Worm (Caenorhabditis elegans) whole organism, young adult: Measurements from ENCODE around the gene W04G3.5.

Source experiments
- B0261.1 ChIP-seq: sonication (generic microtip); optimal IDR thresholded peaks from 2 replicates; lab custom pipeline; 2016; ENCODE audit warnings: mild to moderate bottlenecking, missing genetic modification characterization, moderate library complexity, missing compliant biosample characterization
- B0336.3 ChIP-seq: fragments of 200-800 bp; sonication (Bioruptor generic); IDR thresholded peaks from 2 replicates; pipeline ENCODE4 v1.3.6; 2022; ENCODE audit warnings: missing genetic modification characterization, missing compliant biosample characterization
- C06A6.2 ChIP-seq: fragments of 200-800 bp; sonication (Bioruptor generic); conservative IDR thresholded peaks from 2 replicates; pipeline ENCODE4 v1.3.6; 2022; ENCODE audit warnings: missing genetic modification characterization, missing compliant biosample characterization
- D2030.7 ChIP-seq: fragments of 200-800 bp; sonication (Bioruptor generic); IDR thresholded peaks from 2 replicates; pipeline ENCODE4 v1.3.6; 2022; ENCODE audit warnings: missing genetic modification reagents, missing genetic modification characterization, missing compliant biosample characterization
- F33H1.4 ChIP-seq: fragments of 200-800 bp; sonication (Bioruptor generic); IDR thresholded peaks from 2 replicates; pipeline ENCODE4 v1.3.6; 2022; ENCODE audit warnings: missing genetic modification reagents, missing genetic modification characterization, missing compliant biosample characterization
- F37B4.10 ChIP-seq: fragments of 200-800 bp; sonication (Bioruptor generic); IDR thresholded peaks from 2 replicates; pipeline ENCODE4 v1.3.6; 2022; ENCODE audit warnings: missing genetic modification characterization, missing compliant biosample characterization
- F52B5.7 ChIP-seq: sonication (generic microtip); optimal IDR thresholded peaks from 2 replicates; lab custom pipeline; 2016; ENCODE audit warnings: mild to moderate bottlenecking, missing genetic modification characterization, missing compliant biosample characterization
- F55B11.4 ChIP-seq: sonication (generic microtip); optimal IDR thresholded peaks from 2 replicates; lab custom pipeline; 2016; ENCODE audit warnings: missing compliant biosample characterization, missing genetic modification characterization, borderline replicate concordance; ENCODE audit not compliant: insufficient read depth
- F57C9.4 ChIP-seq: sonication (generic microtip); optimal IDR thresholded peaks from 2 replicates; lab custom pipeline; 2017; ENCODE audit warnings: mild to moderate bottlenecking, missing genetic modification characterization, missing compliant biosample characterization
- K11D2.4 ChIP-seq: fragments of 200-800 bp; sonication (Bioruptor generic); IDR thresholded peaks from 2 replicates; pipeline ENCODE4 v1.3.6; 2022; ENCODE audit warnings: missing genetic modification reagents, missing genetic modification characterization, missing compliant biosample characterization
- Y53F4B.3 ChIP-seq: fragments of 200-800 bp; sonication (Bioruptor generic); IDR thresholded peaks from 2 replicates; pipeline ENCODE4 v1.3.6; 2022; ENCODE audit warnings: missing genetic modification reagents, missing genetic modification characterization, missing compliant biosample characterization
- Y53G8AR.9 ChIP-seq: fragments of 200-800 bp; sonication (Bioruptor generic); conservative IDR thresholded peaks from 2 replicates; pipeline ENCODE4 v1.3.6; 2022; ENCODE audit warnings: missing genetic modification reagents, missing genetic modification characterization, missing compliant biosample characterization
- Y79H2A.3 ChIP-seq: fragments of 200-800 bp; sonication (Bioruptor generic); conservative IDR thresholded peaks from 2 replicates; pipeline ENCODE4 v1.3.6; 2022; ENCODE audit warnings: missing genetic modification reagents, missing genetic modification characterization, missing compliant biosample characterization
- Y95B8A.8 ChIP-seq: fragments of 200-800 bp; sonication (Bioruptor generic); IDR thresholded peaks from 2 replicates; pipeline ENCODE4 v1.3.6; 2022; ENCODE audit warnings: missing genetic modification reagents, missing genetic modification characterization, missing compliant biosample characterization
- ZK185.1 ChIP-seq: sonication (generic microtip); optimal IDR thresholded peaks from 2 replicates; lab custom pipeline; 2016; ENCODE audit warnings: mild to moderate bottlenecking, missing genetic modification characterization, missing compliant biosample characterization; ENCODE audit not compliant: poor library complexity, severe bottlenecking
- aptf-3 ChIP-seq: fragments of 200-800 bp; sonication (Bioruptor generic); IDR thresholded peaks from 2 replicates; pipeline ENCODE4 v1.3.6; 2022; ENCODE audit warnings: missing genetic modification characterization, missing compliant biosample characterization
- athp-1 ChIP-seq: sonication (generic microtip); optimal IDR thresholded peaks from 2 replicates; lab custom pipeline; 2017; ENCODE audit warnings: mild to moderate bottlenecking, missing genetic modification characterization, missing compliant biosample characterization
- attf-3 ChIP-seq: fragments of 200-800 bp; sonication (Bioruptor generic); conservative IDR thresholded peaks from 2 replicates; pipeline ENCODE4 v1.3.6; 2022; ENCODE audit warnings: missing genetic modification reagents, missing genetic modification characterization, missing compliant biosample characterization
- bed-2 ChIP-seq: fragments of 200-800 bp; sonication (Bioruptor generic); IDR thresholded peaks from 2 replicates; pipeline ENCODE4 v1.3.6; 2022; ENCODE audit warnings: missing genetic modification reagents, missing genetic modification characterization, missing compliant biosample characterization
- ccch-3 ChIP-seq: fragments of 200-800 bp; sonication (Bioruptor generic); optimal IDR thresholded peaks from 2 replicates; lab custom pipeline; 2018; ENCODE audit warnings: mild to moderate bottlenecking, missing genetic modification characterization, missing compliant biosample characterization
- cebp-1 ChIP-seq, 2 experiments: fragments of 200-800 bp in 1 of 2; sonication (Bioruptor generic) in 1 of 2; sonication (generic microtip) in 1 of 2; IDR thresholded peaks in 1 of 2; optimal IDR thresholded peaks in 1 of 2; 2 replicates each; pipeline versions ENCODE4 v1.3.6 to Lab custom; 2017 to 2022; ENCODE audit warnings: missing compliant biosample characterization in 2 of 2, missing genetic modification characterization in 2 of 2, mild to moderate bottlenecking in 1 of 2, missing genetic modification reagents in 1 of 2, moderate library complexity in 1 of 2
- ceh-27 ChIP-seq: fragments of 200-800 bp; sonication (Bioruptor generic); optimal IDR thresholded peaks from 2 replicates; lab custom pipeline; 2018; ENCODE audit warnings: mild to moderate bottlenecking, missing genetic modification characterization, moderate library complexity, missing compliant biosample characterization
- ceh-91 ChIP-seq: fragments of 200-800 bp; sonication (Bioruptor generic); IDR thresholded peaks from 2 replicates; pipeline ENCODE4 v1.3.6; 2022; ENCODE audit warnings: missing genetic modification reagents, missing genetic modification characterization, missing compliant biosample characterization
- die-1 ChIP-seq: sonication (generic microtip); optimal IDR thresholded peaks from 2 replicates; lab custom pipeline; 2016; ENCODE audit warnings: missing genotype, mild to moderate bottlenecking, missing genetic modification characterization, missing compliant biosample characterization
- efl-1 ChIP-seq: fragments of 150-350 bp; optimal IDR thresholded peaks from 2 replicates; lab custom pipeline; 2014; ENCODE audit warnings: missing biosample characterization, missing genetic modification reagents, missing genetic modification characterization
- egl-44 ChIP-seq: fragments of 200-800 bp; sonication (Bioruptor generic); IDR thresholded peaks from 2 replicates; pipeline ENCODE4 v1.3.6; 2022; ENCODE audit warnings: missing genetic modification reagents, missing genetic modification characterization, missing compliant biosample characterization
- egrh-3 ChIP-seq: fragments of 200-800 bp; sonication (Bioruptor generic); IDR thresholded peaks from 2 replicates; pipeline ENCODE4 v1.3.6; 2022; ENCODE audit warnings: missing genetic modification reagents, missing genetic modification characterization, missing compliant biosample characterization
- ets-4 ChIP-seq: fragments of 200-800 bp; sonication (Bioruptor generic); optimal IDR thresholded peaks from 2 replicates; lab custom pipeline; 2018; ENCODE audit warnings: mild to moderate bottlenecking, missing genetic modification characterization, missing compliant biosample characterization
- fkh-3 ChIP-seq: sonication (generic microtip); optimal IDR thresholded peaks from 2 replicates; lab custom pipeline; 2016; ENCODE audit warnings: mild to moderate bottlenecking, missing genetic modification characterization, missing compliant biosample characterization
- him-1 ChIP-seq: sonication (generic microtip); optimal IDR thresholded peaks from 2 replicates; lab custom pipeline; 2016; ENCODE audit warnings: missing genotype, missing genetic modification reagents, missing genetic modification characterization, missing compliant biosample characterization
- hmg-20 ChIP-seq: fragments of 200-800 bp; sonication (Bioruptor generic); IDR thresholded peaks from 2 replicates; pipeline ENCODE4 v1.3.6; 2022; ENCODE audit warnings: missing genetic modification reagents, missing genetic modification characterization, missing compliant biosample characterization
- hsf-1 ChIP-seq: fragments of 200-800 bp; sonication (Bioruptor generic); IDR thresholded peaks from 2 replicates; pipeline ENCODE4 v1.3.6; 2022; ENCODE audit warnings: missing genetic modification reagents, missing genetic modification characterization, missing compliant biosample characterization
- let-607 ChIP-seq, 2 experiments: fragments of 200-800 bp in 1 of 2; sonication (Bioruptor generic) in 1 of 2; sonication (generic microtip) in 1 of 2; optimal IDR thresholded peaks; 2 replicates each; lab custom pipeline; 2016 to 2018; ENCODE audit warnings: mild to moderate bottlenecking in 2 of 2, missing compliant biosample characterization in 2 of 2, missing genetic modification characterization in 2 of 2, moderate library complexity in 2 of 2, missing genotype in 1 of 2
- lin-40 ChIP-seq: sonication (generic microtip); optimal IDR thresholded peaks from 2 replicates; lab custom pipeline; 2016; ENCODE audit warnings: missing genetic modification characterization, mild to moderate bottlenecking, missing compliant biosample characterization, missing genotype, missing genetic modification reagents
- madf-10 ChIP-seq: sonication (generic microtip); optimal IDR thresholded peaks from 2 replicates; lab custom pipeline; 2016; ENCODE audit warnings: mild to moderate bottlenecking, missing genetic modification characterization, missing compliant biosample characterization
- mes-4 ChIP-seq: sonication (generic microtip); optimal IDR thresholded peaks from 2 replicates; lab custom pipeline; 2016; ENCODE audit warnings: missing genotype, missing genetic modification characterization, missing compliant biosample characterization
- nfyb-1 ChIP-seq: fragments of 200-800 bp; sonication (Bioruptor generic); IDR thresholded peaks from 2 replicates; pipeline ENCODE4 v1.3.6; 2022; ENCODE audit warnings: missing genetic modification reagents, missing genetic modification characterization, missing compliant biosample characterization
- rec-8 ChIP-seq, 2 experiments: sonication (generic microtip); optimal IDR thresholded peaks; 2 replicates each; lab custom pipeline; 2016; ENCODE audit warnings: mild to moderate bottlenecking in 2 of 2, missing genetic modification characterization in 2 of 2, missing genetic modification reagents in 2 of 2, missing genotype in 2 of 2, missing biosample characterization in 1 of 2, missing compliant biosample characterization in 1 of 2, moderate library complexity in 1 of 2
- snpc-1.1 ChIP-seq: sonication (generic microtip); optimal IDR thresholded peaks from 2 replicates; lab custom pipeline; 2017; ENCODE audit warnings: missing genetic modification characterization, mild to moderate bottlenecking, missing compliant biosample characterization, antibody characterized with exemption, moderate library complexity, missing genotype, missing genetic modification reagents; ENCODE audit not compliant: insufficient read depth
- somi-1 ChIP-seq: fragments of 200-800 bp; sonication (Bioruptor generic); optimal IDR thresholded peaks from 2 replicates; lab custom pipeline; 2018; ENCODE audit warnings: mild to moderate bottlenecking, missing genetic modification characterization, missing compliant biosample characterization
- xnd-1 ChIP-seq: sonication (generic microtip); optimal IDR thresholded peaks from 2 replicates; lab custom pipeline; 2016; ENCODE audit warnings: missing genotype, missing genetic modification reagents, missing genetic modification characterization, missing compliant biosample characterization
- zfh-2 ChIP-seq: fragments of 200-800 bp; sonication (Bioruptor generic); conservative IDR thresholded peaks from 2 replicates; pipeline ENCODE4 v1.3.6; 2022; ENCODE audit warnings: missing genetic modification reagents, missing genetic modification characterization, missing compliant biosample characterization
- ztf-18 ChIP-seq: sonication (generic microtip); optimal IDR thresholded peaks from 2 replicates; lab custom pipeline; 2016; ENCODE audit warnings: missing genotype, mild to moderate bottlenecking, missing genetic modification characterization, missing compliant biosample characterization
- ztf-25 ChIP-seq: fragments of 200-800 bp; sonication (Bioruptor generic); IDR thresholded peaks from 2 replicates; pipeline ENCODE4 v1.3.6; 2022; ENCODE audit warnings: missing genetic modification reagents, missing genetic modification characterization, missing compliant biosample characterization
- ztf-3 ChIP-seq: fragments of 200-800 bp; sonication (Bioruptor generic); optimal IDR thresholded peaks from 2 replicates; lab custom pipeline; 2018; ENCODE audit warnings: mild to moderate bottlenecking, missing genetic modification characterization, missing compliant biosample characterization
- ztf-6 ChIP-seq: fragments of 200-800 bp; sonication (Bioruptor generic); IDR thresholded peaks from 2 replicates; pipeline ENCODE4 v1.3.6; 2022; ENCODE audit warnings: missing genetic modification reagents, missing genetic modification characterization, missing compliant biosample characterization

W04G3.5 gene

ce11 chrX:11093985-11094593 is 20.6 kb downstream of the W04G3.5 start:
- TF ChIP-seq Y53G8AR.9 (GFP tag; lab: Robert Waterston, UW) (peak; percentile 100), K11D2.4 (GFP tag; lab: Robert Waterston, UW) (peak; percentile 100), snpc-1.1 (tag; lab: Kevin White, UChicago) (no peak), mes-4 (tag; lab: Kevin White, UChicago) (no peak), lin-40 (peak; percentile 100), zfh-2 (GFP tag; lab: Robert Waterston, UW) (no peak), efl-1 (no peak), cebp-1 (GFP tag; IDR thresholded peaks at IDR 0.05; lab: Robert Waterston, UW) (peak; percentile 80), cebp-1 (tag; optimal IDR thresholded peaks at IDR 0.05; lab: Kevin White, UChicago) (peak; percentile 98), ztf-18 (peak; percentile 80), egrh-3 (GFP tag; lab: Robert Waterston, UW) (no peak; the same call in none of the 2 replicates), bed-2 (GFP tag; lab: Robert Waterston, UW) (peak; percentile 88), attf-3 (GFP tag; lab: Robert Waterston, UW) (peak; percentile 61), somi-1 (GFP tag; lab: Kevin White, UChicago) (peak; percentile 99), ztf-25 (GFP tag; lab: Robert Waterston, UW) (no peak), ets-4 (GFP tag; lab: Kevin White, UChicago) (peak; percentile 96), D2030.7 (GFP tag; lab: Robert Waterston, UW) (no peak), F37B4.10 (peak; percentile 97), F55B11.4 (tag; lab: Kevin White, UChicago) (no peak), let-607 (tag; optimal IDR thresholded peaks at IDR 0.05; lab: Kevin White, UChicago) (peak; percentile 61 to 96), athp-1 (tag; lab: Kevin White, UChicago) (peak; percentile 82), F33H1.4 (GFP tag; lab: Robert Waterston, UW) (peak; percentile 53), ZK185.1 (tag; lab: Kevin White, UChicago) (peak; percentile 99), hmg-20 (GFP tag; lab: Robert Waterston, UW) (peak; percentile 97), die-1 (peak; percentile 74), egl-44 (peak; percentile 96), him-1 (tag; lab: Kevin White, UChicago) (peak; percentile 7), ztf-3 (GFP tag; lab: Kevin White, UChicago) (peak; percentile 98), aptf-3 (GFP tag; lab: Robert Waterston, UW) (0 out of 2 replicates have a peak, but pooled peaks have one; percentile 27), F52B5.7 (tag; lab: Kevin White, UChicago) (peak; percentile 99), madf-10 (tag; lab: Kevin White, UChicago) (peak; percentile 97), C06A6.2 (GFP tag; lab: Robert Waterston, UW) (peak; percentile 98), rec-8 (tag; optimal IDR thresholded peaks at IDR 0.05; lab: Kevin White, UChicago) (peak; percentile 57 to 74), Y53F4B.3 (GFP tag; lab: Robert Waterston, UW) (no peak), xnd-1 (tag; lab: Kevin White, UChicago) (no peak), hsf-1 (GFP tag; lab: Robert Waterston, UW) (peak; percentile 71), ztf-6 (peak; percentile 92), Y79H2A.3 (GFP tag; lab: Robert Waterston, UW) (no peak), nfyb-1 (GFP tag; lab: Robert Waterston, UW) (peak; percentile 99), F57C9.4 (peak; percentile 89), Y95B8A.8 (GFP tag; lab: Robert Waterston, UW) (0 out of 2 replicates have a peak, but pooled peaks have one; percentile 50), fkh-3 (tag; lab: Kevin White, UChicago) (peak; percentile 69), ccch-3 (peak; percentile 96), ceh-27 (GFP tag; lab: Kevin White, UChicago) (peak; percentile 100), B0261.1 (tag; lab: Kevin White, UChicago) (peak; percentile 68), B0336.3 (GFP tag; lab: Robert Waterston, UW) (peak; percentile 100), ceh-91 (GFP tag; lab: Robert Waterston, UW) (peak; percentile 28; the same call in 1 of the 2 replicates)
